Worm (Caenorhabditis elegans) whole organism, mixed stage, embryonic: ENCODE measurements around the gene sre-12.

ENCODE experiments used
- bed-3 ChIP-seq: fragments of 200-800 bp; sonication (Bioruptor generic); optimal IDR thresholded peaks from 3 replicates; lab custom pipeline; 2018; ENCODE audit warnings: mild to moderate bottlenecking, missing genetic modification characterization, moderate library complexity, missing compliant biosample characterization
- blmp-1 ChIP-seq: fragments of 150-350 bp; optimal IDR thresholded peaks from 2 replicates; lab custom pipeline; 2014; ENCODE audit warnings: missing biosample characterization, missing genetic modification characterization
- ceh-39 ChIP-seq: fragments of 150-350 bp; optimal IDR thresholded peaks from 2 replicates; lab custom pipeline; 2014; ENCODE audit warnings: missing biosample characterization, missing genetic modification characterization
- ceh-43 ChIP-seq: fragments of 200-800 bp; sonication (Bioruptor generic); optimal IDR thresholded peaks from 2 replicates; lab custom pipeline; 2018; ENCODE audit warnings: mild to moderate bottlenecking, missing genetic modification characterization, moderate library complexity, missing compliant biosample characterization
- ceh-83 ChIP-seq: fragments of 200-800 bp; sonication (Bioruptor generic); optimal IDR thresholded peaks from 2 replicates; lab custom pipeline; 2018; ENCODE audit warnings: mild to moderate bottlenecking, missing genetic modification characterization, missing compliant biosample characterization
- ces-1 ChIP-seq: fragments of 150-350 bp; optimal IDR thresholded peaks from 2 replicates; lab custom pipeline; 2014; ENCODE audit warnings: missing biosample characterization, missing genetic modification reagents, missing genetic modification characterization
- drap-1 ChIP-seq: fragments of 200-800 bp; sonication (Bioruptor generic); optimal IDR thresholded peaks from 3 replicates; lab custom pipeline; 2018; ENCODE audit warnings: mild to moderate bottlenecking, missing genetic modification characterization, missing compliant biosample characterization
- elt-1 ChIP-seq: sonication (generic microtip); optimal IDR thresholded peaks from 2 replicates; lab custom pipeline; 2017; ENCODE audit warnings: missing genetic modification characterization, mild to moderate bottlenecking, missing compliant biosample characterization, antibody characterized with exemption, moderate library complexity, borderline replicate concordance; ENCODE audit not compliant: insufficient read depth
- elt-3 ChIP-seq: fragments of 150-350 bp; optimal IDR thresholded peaks from 2 replicates; lab custom pipeline; 2014; ENCODE audit warnings: missing biosample characterization, missing genetic modification characterization
- flh-1 ChIP-seq: fragments of 200-800 bp; sonication (Bioruptor generic); optimal IDR thresholded peaks from 2 replicates; lab custom pipeline; 2018; ENCODE audit warnings: mild to moderate bottlenecking, missing genetic modification characterization, moderate library complexity, missing compliant biosample characterization
- ham-2 ChIP-seq: fragments of 200-800 bp; sonication (Bioruptor generic); optimal IDR thresholded peaks from 2 replicates; lab custom pipeline; 2018; ENCODE audit warnings: mild to moderate bottlenecking, missing genetic modification characterization, missing compliant biosample characterization
- hlh-1 ChIP-seq: fragments of 150-350 bp; optimal IDR thresholded peaks from 2 replicates; lab custom pipeline; 2014; ENCODE audit warnings: missing biosample characterization, missing genetic modification reagents, missing genetic modification characterization
- lin-13 ChIP-seq: fragments of 150-350 bp; optimal IDR thresholded peaks from 2 replicates; lab custom pipeline; 2014; ENCODE audit warnings: missing biosample characterization, missing genetic modification characterization
- lin-32 ChIP-seq: fragments of 200-800 bp; sonication (Bioruptor generic); optimal IDR thresholded peaks from 2 replicates; lab custom pipeline; 2018; ENCODE audit warnings: mild to moderate bottlenecking, missing genetic modification characterization, missing compliant biosample characterization
- lsy-2 ChIP-seq: fragments of 150-350 bp; optimal IDR thresholded peaks from 2 replicates; lab custom pipeline; 2014; ENCODE audit warnings: missing biosample characterization, missing genetic modification characterization
- mab-5 ChIP-seq: fragments of 150-350 bp; optimal IDR thresholded peaks from 2 replicates; lab custom pipeline; 2014; ENCODE audit warnings: missing biosample characterization, missing genetic modification characterization
- mep-1 ChIP-seq: fragments of 150-350 bp; optimal IDR thresholded peaks from 2 replicates; lab custom pipeline; 2017; ENCODE audit warnings: missing biosample characterization, missing genetic modification reagents, missing genetic modification characterization, inconsistent platforms
- mls-2 ChIP-seq: sonication (generic microtip); optimal IDR thresholded peaks from 2 replicates; lab custom pipeline; 2016; ENCODE audit warnings: mild to moderate bottlenecking, missing genetic modification characterization, moderate library complexity, missing compliant biosample characterization
- nhr-12 ChIP-seq: fragments of 150-350 bp; optimal IDR thresholded peaks from 2 replicates; lab custom pipeline; 2014; ENCODE audit warnings: missing biosample characterization, missing genetic modification characterization
- nhr-2 ChIP-seq: fragments of 150-350 bp; optimal IDR thresholded peaks from 2 replicates; lab custom pipeline; 2014; ENCODE audit warnings: missing biosample characterization, missing genetic modification characterization
- nhr-28 ChIP-seq: fragments of 150-350 bp; optimal IDR thresholded peaks from 2 replicates; lab custom pipeline; 2014; ENCODE audit warnings: missing biosample characterization, missing genetic modification characterization
- nhr-76 ChIP-seq: sonication (generic microtip); optimal IDR thresholded peaks from 2 replicates; lab custom pipeline; 2017; ENCODE audit warnings: missing biosample characterization, missing genetic modification characterization
- pha-4 ChIP-seq: fragments of 150-350 bp; optimal IDR thresholded peaks from 2 replicates; lab custom pipeline; 2018; ENCODE audit warnings: missing biosample characterization, missing genetic modification reagents, missing genetic modification characterization
- sem-2 ChIP-seq: fragments of 200-800 bp; sonication (Bioruptor generic); optimal IDR thresholded peaks from 2 replicates; lab custom pipeline; 2018; ENCODE audit warnings: mild to moderate bottlenecking, missing genetic modification characterization, missing compliant biosample characterization
- snpc-4 ChIP-seq: fragments of 150-350 bp; optimal IDR thresholded peaks from 2 replicates; lab custom pipeline; 2014; ENCODE audit warnings: missing biosample characterization, missing genetic modification characterization
- sptf-1 ChIP-seq: sonication (generic microtip); optimal IDR thresholded peaks from 2 replicates; lab custom pipeline; 2017; ENCODE audit warnings: mild to moderate bottlenecking, missing genetic modification characterization, moderate library complexity, missing compliant biosample characterization
- tbx-8 ChIP-seq: fragments of 200-800 bp; sonication (Bioruptor generic); optimal IDR thresholded peaks from 2 replicates; lab custom pipeline; 2018; ENCODE audit warnings: mild to moderate bottlenecking, missing genetic modification characterization, moderate library complexity, missing compliant biosample characterization
- unc-120 ChIP-seq: sonication (generic microtip); optimal IDR thresholded peaks from 2 replicates; lab custom pipeline; 2017; ENCODE audit warnings: missing genetic modification characterization, missing compliant biosample characterization; ENCODE audit not compliant: poor library complexity, severe bottlenecking
- unc-39 ChIP-seq: fragments of 150-350 bp; optimal IDR thresholded peaks from 2 replicates; lab custom pipeline; 2014; ENCODE audit warnings: missing biosample characterization, missing genetic modification characterization
- unc-62 ChIP-seq: fragments of 150-350 bp; optimal IDR thresholded peaks from 2 replicates; lab custom pipeline; 2014; ENCODE audit warnings: missing biosample characterization, missing genetic modification reagents, missing genetic modification characterization
- ztf-11 ChIP-seq: fragments of 150-350 bp; optimal IDR thresholded peaks from 2 replicates; lab custom pipeline; 2014; ENCODE audit warnings: missing biosample characterization, missing genetic modification characterization

The sre-12 gene

ce11 chrV:6979019-6979418, at the start of gene sre-12:
TSS of gene sre-12 (minus strand) at chrV:6979119.
- TF ChIP-seq drap-1 (GFP tag; lab: Kevin White, UChicago) (no peak), nhr-76 (tag; lab: Kevin White, UChicago) (no peak), bed-3 (GFP tag; lab: Kevin White, UChicago) (no peak), mep-1 (no peak), ztf-11 (no peak), lin-32 (no peak), nhr-2 (tag; lab: Kevin White, UChicago) (no peak), flh-1 (GFP tag; lab: Kevin White, UChicago) (no peak), mls-2 (tag; lab: Kevin White, UChicago) (no peak), unc-120 (tag; lab: Kevin White, UChicago) (no peak), pha-4 (tag; lab: Kevin White, UChicago) (no peak), nhr-12 (tag; lab: Kevin White, UChicago) (no peak), ceh-39 (tag; lab: Kevin White, UChicago) (no peak), hlh-1 (tag; lab: Kevin White, UChicago) (no peak)

ce11 chrV:7027055-7027454, 48.1 kb upstream of the sre-12 start, which contains the start of gene F20A1.6:
TSS of gene F20A1.6 (minus strand) at chrV:7027155.
- TF ChIP-seq elt-3 (tag; lab: Kevin White, UChicago) (no peak), ham-2 (GFP tag; lab: Kevin White, UChicago) (no peak), flh-1 (GFP tag; lab: Kevin White, UChicago) (no peak), ceh-83 (GFP tag; lab: Kevin White, UChicago) (no peak), ceh-39 (tag; lab: Kevin White, UChicago) (no peak), lin-32 (no peak), ces-1 (GFP tag; lab: Kevin White, UChicago) (no peak)

- TF ChIP-seq elt-3 (tag; lab: Kevin White, UChicago) (no peak), mab-5 (tag; lab: Kevin White, UChicago) (no peak), nhr-12 (tag; lab: Kevin White, UChicago) (no peak), sem-2 (GFP tag; lab: Kevin White, UChicago) (no peak), lin-13 (tag; lab: Kevin White, UChicago) (no peak), mls-2 (tag; lab: Kevin White, UChicago) (no peak), tbx-8 (no peak), drap-1 (GFP tag; lab: Kevin White, UChicago) (no peak), ztf-11 (no peak), nhr-28 (tag; lab: Kevin White, UChicago) (no peak), pha-4 (tag; lab: Kevin White, UChicago) (no peak), snpc-4 (tag; lab: Kevin White, UChicago) (no peak), flh-1 (GFP tag; lab: Kevin White, UChicago) (no peak), hlh-1 (tag; lab: Kevin White, UChicago) (no peak), nhr-76 (tag; lab: Kevin White, UChicago) (no peak), ces-1 (GFP tag; lab: Kevin White, UChicago) (no peak), blmp-1 (tag; lab: Kevin White, UChicago) (no peak)
These were observed 44.1 kb upstream of the sre-12 start for ce11 chrV:7022981-7023380.

- TF ChIP-seq elt-3 (tag; lab: Kevin White, UChicago): no peak
- no peak for TF ChIP-seq elt-1 (tag; lab: Kevin White, UChicago)
- TF ChIP-seq lin-13 (tag; lab: Kevin White, UChicago): no peak
- no peak for TF ChIP-seq nhr-28 (tag; lab: Kevin White, UChicago)
- no peak for TF ChIP-seq sptf-1 (tag; lab: Kevin White, UChicago)
- no peak for TF ChIP-seq ceh-39 (tag; lab: Kevin White, UChicago)
- no peak for TF ChIP-seq flh-1 (GFP tag; lab: Kevin White, UChicago)
- no peak for TF ChIP-seq lsy-2 (tag; lab: Kevin White, UChicago)
These were observed 42.9 kb upstream of the sre-12 start, which contains the start of gene F20A1.4 for ce11 chrV:7021772-7022171. TSS of gene F20A1.4 (minus strand) at chrV:7021872.

ce11 chrV:7017059-7017458, 38.1 kb upstream of the sre-12 start, which contains the start of gene srsx-32:
TSS of gene srsx-32 (plus strand) at chrV:7017359.
- TF ChIP-seq snpc-4 (tag; lab: Kevin White, UChicago) (no peak), tbx-8 (no peak), sem-2 (GFP tag; lab: Kevin White, UChicago) (no peak), mls-2 (tag; lab: Kevin White, UChicago) (no peak), bed-3 (GFP tag; lab: Kevin White, UChicago) (no peak), nhr-76 (tag; lab: Kevin White, UChicago) (no peak), ceh-83 (GFP tag; lab: Kevin White, UChicago) (no peak), nhr-12 (tag; lab: Kevin White, UChicago) (no peak), nhr-28 (tag; lab: Kevin White, UChicago) (no peak), unc-39 (tag; lab: Kevin White, UChicago) (no peak), ceh-39 (tag; lab: Kevin White, UChicago) (no peak), ces-1 (GFP tag; lab: Kevin White, UChicago) (no peak), hlh-1 (tag; lab: Kevin White, UChicago) (no peak), flh-1 (GFP tag; lab: Kevin White, UChicago) (no peak), mab-5 (tag; lab: Kevin White, UChicago) (no peak), unc-62 (GFP tag; lab: Kevin White, UChicago) (no peak), mep-1 (no peak), ceh-43 (GFP tag; lab: Kevin White, UChicago) (no peak), nhr-2 (tag; lab: Kevin White, UChicago) (no peak)
- TF ChIP-seq, all 35 proteins: peak for 0
